Worm (Caenorhabditis elegans) whole organism, L4/young adult: ENCODE results near the gene clec-42.

ENCODE experiments used
- dao-5 ChIP-seq: sonication (generic microtip); optimal IDR thresholded peaks from 2 replicates; lab custom pipeline; 2016; ENCODE audit warnings: missing genotype, missing genetic modification characterization, moderate library complexity, missing compliant biosample characterization
- him-1 ChIP-seq: sonication (generic microtip); optimal IDR thresholded peaks from 2 replicates; lab custom pipeline; 2016; ENCODE audit warnings: missing genotype, missing genetic modification reagents, missing genetic modification characterization, missing compliant biosample characterization

DNA sequence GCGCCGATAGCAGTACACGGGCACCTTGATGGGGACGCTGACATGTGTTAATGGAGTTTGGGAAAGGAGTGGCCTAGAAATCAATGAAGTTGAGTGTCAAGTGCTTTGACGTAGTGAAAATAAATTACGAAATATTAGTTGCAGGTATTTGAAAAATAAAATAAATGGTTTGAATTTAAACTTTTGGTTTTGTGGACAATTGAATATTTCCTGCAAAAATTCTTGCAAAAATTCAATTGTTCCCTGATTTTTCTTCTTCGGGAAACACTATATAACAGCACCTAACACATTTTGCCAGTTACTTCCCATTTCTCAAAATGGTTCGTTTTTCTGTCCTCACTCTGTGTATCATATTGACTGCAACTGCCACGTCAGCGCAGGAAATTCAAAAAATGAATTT, 48.7 kb upstream of the clec-42 start, which contains the start of gene Y37H2A.13:
- TF ChIP-seq dao-5 (no peak), him-1 (tag; lab: Kevin White, UChicago) (no peak)
